Fruit fly (Drosophila melanogaster): ENCODE measurements around the gene Rbf2.

dm6 chr3R:15922622-15923574 lies 42.3 kb upstream of the Rbf2 start:
- TF ChIP-seq cnc (optimal IDR thresholded peaks at IDR 0.05): no peak
- TF ChIP-seq CG5204 (GFP tag; optimal IDR thresholded peaks at IDR 0.05): no peak
- no peak for TF ChIP-seq Hr96 (GFP tag; optimal IDR thresholded peaks at IDR 0.05)
- no peak for TF ChIP-seq tj (GFP tag; optimal IDR thresholded peaks at IDR 0.05)
- TF ChIP-seq Mnt (GFP tag; optimal IDR thresholded peaks at IDR 0.05): no peak
- no peak for TF ChIP-seq CG7101 (tag; optimal IDR thresholded peaks at IDR 0.05)
- no peak for TF ChIP-seq ovo (GFP tag; optimal IDR thresholded peaks at IDR 0.05)
- no peak for TF ChIP-seq CG12768 (GFP tag; optimal IDR thresholded peaks at IDR 0.05)
- TF ChIP-seq kay (GFP tag; ENCODE audit: borderline replicate concordance): no peak

Measured in whole organism, adult.